Worm (Caenorhabditis elegans) whole organism, L2 larva: Measurements from ENCODE around the gene nlp-34.

Experiments used
- ama-1 ChIP-seq: fragments of 150-350 bp; optimal IDR thresholded peaks from 2 replicates; lab custom pipeline; 2018; ENCODE audit warnings: inconsistent platforms
- elt-1 ChIP-seq: fragments of 150-350 bp; optimal IDR thresholded peaks from 2 replicates; lab custom pipeline; 2014; ENCODE audit warnings: missing biosample characterization, missing genetic modification characterization
- elt-3 ChIP-seq: sonication (generic microtip); optimal IDR thresholded peaks from 2 replicates; lab custom pipeline; 2017; ENCODE audit warnings: missing biosample characterization, missing genetic modification characterization
- lin-13 ChIP-seq: fragments of 150-350 bp; optimal IDR thresholded peaks from 2 replicates; lab custom pipeline; 2014; ENCODE audit warnings: missing biosample characterization, missing genetic modification reagents, missing genetic modification characterization
- mbf-1 ChIP-seq: sonication (generic microtip); optimal IDR thresholded peaks from 2 replicates; lab custom pipeline; 2017; ENCODE audit warnings: missing biosample characterization, missing genetic modification characterization
- mdl-1 ChIP-seq, 2 experiments: fragments of 150-350 bp in 1 of 2; sonication (generic microtip) in 1 of 2; optimal IDR thresholded peaks; 2 replicates each; lab custom pipeline; 2017; ENCODE audit warnings: missing biosample characterization in 2 of 2, missing genetic modification characterization in 2 of 2
- nhr-10 ChIP-seq: sonication (generic microtip); optimal IDR thresholded peaks from 2 replicates; lab custom pipeline; 2017; ENCODE audit warnings: missing biosample characterization, missing genetic modification characterization
- nhr-11 ChIP-seq: fragments of 150-350 bp; optimal IDR thresholded peaks from 2 replicates; lab custom pipeline; 2014; ENCODE audit warnings: missing biosample characterization, missing genetic modification characterization
- nhr-25 ChIP-seq: fragments of 150-350 bp; sonication (generic microtip); optimal IDR thresholded peaks from 3 replicates; lab custom pipeline; 2014; ENCODE audit warnings: missing biosample characterization, missing genetic modification characterization
- sem-4 ChIP-seq: fragments of 150-350 bp; optimal IDR thresholded peaks from 2 replicates; lab custom pipeline; 2014; ENCODE audit warnings: missing biosample characterization, missing genetic modification reagents, missing genetic modification characterization
- snpc-4 ChIP-seq: fragments of 150-350 bp; optimal IDR thresholded peaks from 2 replicates; lab custom pipeline; 2014; ENCODE audit warnings: missing biosample characterization, missing genetic modification characterization
- unc-39 ChIP-seq: fragments of 150-350 bp; optimal IDR thresholded peaks from 2 replicates; lab custom pipeline; 2014; ENCODE audit warnings: missing biosample characterization, missing genetic modification characterization

- TF ChIP-seq snpc-4 (tag; lab: Kevin White, UChicago) (no peak), nhr-25 (tag; lab: Kevin White, UChicago) (no peak), elt-1 (no peak), nhr-11 (tag; lab: Kevin White, UChicago) (no peak), nhr-10 (tag; lab: Kevin White, UChicago) (no peak), elt-3 (tag; lab: Kevin White, UChicago) (no peak), sem-4 (no peak), mbf-1 (tag; lab: Kevin White, UChicago) (no peak), ama-1 (lab: Kevin White, UChicago) (no peak), unc-39 (no peak), lin-13 (GFP tag; lab: Kevin White, UChicago) (no peak), mdl-1 (tag; optimal IDR thresholded peaks at IDR 0.05; lab: Kevin White, UChicago) (no peak)
These were observed 37.8 kb upstream of the nlp-34 start, which contains the start of gene srw-89 for ce11 chrV:4016780-4017179.
